Fruit fly (Drosophila melanogaster): Measurements from ENCODE around the gene CG13310.

CG13310 gene

DNA sequence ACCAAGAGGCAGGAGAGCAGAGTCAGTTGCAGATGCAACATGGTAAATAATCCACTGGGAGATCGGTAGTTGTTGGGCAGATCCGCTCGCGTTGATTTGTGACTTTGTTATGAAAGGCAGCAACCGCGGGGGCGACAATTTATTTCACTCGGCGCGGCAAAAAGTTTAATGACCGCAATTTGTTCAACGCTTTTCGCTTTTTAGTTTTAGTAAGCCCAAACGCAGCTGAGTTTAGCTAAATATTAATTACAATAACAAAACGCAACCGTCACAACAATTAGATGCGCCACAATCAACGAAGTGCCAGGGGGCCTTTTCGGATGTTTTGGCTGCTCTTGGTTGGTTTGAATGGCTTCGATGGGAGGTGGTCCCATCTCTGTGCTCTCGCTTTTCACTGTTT is at the start of gene CG13310:
CG13310 (minus strand) TSS at position 101 of the 400 bp plus-strand sequence.
- no peak for TF ChIP-seq CG9705 (GFP tag; optimal IDR thresholded peaks at IDR 0.05)
- no peak for TF ChIP-seq HLH106 (tag; optimal IDR thresholded peaks at IDR 0.05)
- no peak for TF ChIP-seq Rel (GFP tag; optimal IDR thresholded peaks at IDR 0.05)
- no peak for TF ChIP-seq Rel (tag; optimal IDR thresholded peaks at IDR 0.05)
- no peak for TF ChIP-seq OdsH (GFP tag; optimal IDR thresholded peaks at IDR 0.05)
- TF ChIP-seq Abd-B (GFP tag; optimal IDR thresholded peaks at IDR 0.05): no peak
- TF ChIP-seq dl (GFP tag; optimal IDR thresholded peaks at IDR 0.05; ENCODE audit: insufficient read depth in 1 of 2, partially characterized antibody in 2 of 2): no peak
- no peak for TF ChIP-seq CG32264 (GFP tag; optimal IDR thresholded peaks at IDR 0.05)
- TF ChIP-seq Jra (GFP tag; optimal IDR thresholded peaks at IDR 0.05): no peak
- no peak for TF ChIP-seq Sp1 (GFP tag; optimal IDR thresholded peaks at IDR 0.05)
- no peak for TF ChIP-seq usp (GFP tag; optimal IDR thresholded peaks at IDR 0.05)
- TF ChIP-seq fru (GFP tag; optimal IDR thresholded peaks at IDR 0.05): no peak
- no peak for TF ChIP-seq sv (GFP tag; optimal IDR thresholded peaks at IDR 0.05)
- TF ChIP-seq Mio (GFP tag; optimal IDR thresholded peaks at IDR 0.05): no peak
- TF ChIP-seq dmrt93B (GFP tag; optimal IDR thresholded peaks at IDR 0.05): no peak
- TF ChIP-seq GATAd (GFP tag; optimal IDR thresholded peaks at IDR 0.05): no peak

- TF ChIP-seq sv (GFP tag; optimal IDR thresholded peaks at IDR 0.05) (no peak), jim (GFP tag; optimal IDR thresholded peaks at IDR 0.05) (no peak)
These were observed 49.5 kb upstream of the CG13310 start for dm6 chr3L:8849817-8850216.

dm6 chr3L:8842359-8842758 is 42.0 kb upstream of the CG13310 start:
- TF ChIP-seq jim (GFP tag; optimal IDR thresholded peaks at IDR 0.05) (no peak), HLH106 (tag; optimal IDR thresholded peaks at IDR 0.05) (no peak), CrebA (GFP tag; optimal IDR thresholded peaks at IDR 0.05; ENCODE audit: borderline replicate concordance) (peak; percentile 5), Rel (GFP tag; optimal IDR thresholded peaks at IDR 0.05) (no peak), Rel (tag; optimal IDR thresholded peaks at IDR 0.05) (peak; percentile 74), Vsx2 (GFP tag; optimal IDR thresholded peaks at IDR 0.05; ENCODE audit: partially characterized antibody) (no peak), foxo (GFP tag; optimal IDR thresholded peaks at IDR 0.05) (no peak)

- no peak for TF ChIP-seq Hr78 (GFP tag; optimal IDR thresholded peaks at IDR 0.05)
- TF ChIP-seq rgr (GFP tag; optimal IDR thresholded peaks at IDR 0.05): peak; percentile 70
- no peak for TF ChIP-seq Dif (GFP tag; optimal IDR thresholded peaks at IDR 0.05; ENCODE audit: partially characterized antibody)
- TF ChIP-seq CrebA (GFP tag; optimal IDR thresholded peaks at IDR 0.05; ENCODE audit: borderline replicate concordance): no peak
- no peak for TF ChIP-seq Mio (GFP tag; optimal IDR thresholded peaks at IDR 0.05)
- TF ChIP-seq brk (GFP tag; optimal IDR thresholded peaks at IDR 0.05): no peak
- TF ChIP-seq GATAd (GFP tag; optimal IDR thresholded peaks at IDR 0.05): no peak
- no peak for TF ChIP-seq tai (GFP tag; optimal IDR thresholded peaks at IDR 0.05)
- peak; percentile 60 for TF ChIP-seq HLH106 (tag; optimal IDR thresholded peaks at IDR 0.05)
- TF ChIP-seq sv (GFP tag; optimal IDR thresholded peaks at IDR 0.05): peak; percentile 38
- TF ChIP-seq Hr83 (GFP tag; optimal IDR thresholded peaks at IDR 0.05; ENCODE audit: poor library complexity, severe bottlenecking): no peak
- peak; percentile 27 for TF ChIP-seq br (GFP tag; optimal IDR thresholded peaks at IDR 0.05)
- no peak for TF ChIP-seq lola (GFP tag; optimal IDR thresholded peaks at IDR 0.05)
- no peak for TF ChIP-seq CG32264 (GFP tag; optimal IDR thresholded peaks at IDR 0.05)
- TF ChIP-seq h (GFP tag; optimal IDR thresholded peaks at IDR 0.05): peak; percentile 76
- no peak for TF ChIP-seq Abd-B (GFP tag; optimal IDR thresholded peaks at IDR 0.05)
- TF ChIP-seq Dfd (GFP tag; optimal IDR thresholded peaks at IDR 0.05): no peak
- TF ChIP-seq Vsx2 (GFP tag; optimal IDR thresholded peaks at IDR 0.05; ENCODE audit: partially characterized antibody): no peak
- no peak for TF ChIP-seq Myc (optimal IDR thresholded peaks at IDR 0.05)
- TF ChIP-seq Hnf4 (GFP tag; optimal IDR thresholded peaks at IDR 0.05): peak; percentile 23
- TF ChIP-seq Sp1 (GFP tag; optimal IDR thresholded peaks at IDR 0.05): peak; percentile 26
- TF ChIP-seq N (GFP tag; optimal IDR thresholded peaks at IDR 0.05): no peak
- no peak for TF ChIP-seq Jra (GFP tag; optimal IDR thresholded peaks at IDR 0.05)
- TF ChIP-seq dsf (GFP tag; optimal IDR thresholded peaks at IDR 0.05; ENCODE audit: borderline replicate concordance): no peak
- TF ChIP-seq foxo (GFP tag; optimal IDR thresholded peaks at IDR 0.05): peak in 1 of 2 experiments; percentile 74
- TF ChIP-seq CG9705 (GFP tag; optimal IDR thresholded peaks at IDR 0.05): no peak
- TF ChIP-seq ey (GFP tag; optimal IDR thresholded peaks at IDR 0.05): peak; percentile 67
- TF ChIP-seq woc (GFP tag; optimal IDR thresholded peaks at IDR 0.05): peak; percentile 42
- TF ChIP-seq sage (GFP tag; optimal IDR thresholded peaks at IDR 0.05): no peak
- peak; percentile 41 for TF ChIP-seq psq (GFP tag; optimal IDR thresholded peaks at IDR 0.05)
- no peak for TF ChIP-seq pan (optimal IDR thresholded peaks at IDR 0.05)
- peak; percentile 67 for TF ChIP-seq OdsH (GFP tag; optimal IDR thresholded peaks at IDR 0.05)
- TF ChIP-seq dl (GFP tag; optimal IDR thresholded peaks at IDR 0.05; ENCODE audit: insufficient read depth in 1 of 2, partially characterized antibody in 2 of 2): no peak
- TF ChIP-seq Rel (GFP tag; optimal IDR thresholded peaks at IDR 0.05): no peak
- no peak for TF ChIP-seq Rel (tag; optimal IDR thresholded peaks at IDR 0.05)
- TF ChIP-seq dmrt93B (GFP tag; optimal IDR thresholded peaks at IDR 0.05): no peak
- no peak for TF ChIP-seq usp (GFP tag; optimal IDR thresholded peaks at IDR 0.05)
- peak; percentile 66 for TF ChIP-seq fru (GFP tag; optimal IDR thresholded peaks at IDR 0.05)
- no peak for TF ChIP-seq jim (GFP tag; optimal IDR thresholded peaks at IDR 0.05)
These were observed 41.4 kb upstream of the CG13310 start for dm6 chr3L:8841757-8842156.
